Worm (Caenorhabditis elegans): ENCODE results near the gene str-176.

Gene str-176

DNA sequence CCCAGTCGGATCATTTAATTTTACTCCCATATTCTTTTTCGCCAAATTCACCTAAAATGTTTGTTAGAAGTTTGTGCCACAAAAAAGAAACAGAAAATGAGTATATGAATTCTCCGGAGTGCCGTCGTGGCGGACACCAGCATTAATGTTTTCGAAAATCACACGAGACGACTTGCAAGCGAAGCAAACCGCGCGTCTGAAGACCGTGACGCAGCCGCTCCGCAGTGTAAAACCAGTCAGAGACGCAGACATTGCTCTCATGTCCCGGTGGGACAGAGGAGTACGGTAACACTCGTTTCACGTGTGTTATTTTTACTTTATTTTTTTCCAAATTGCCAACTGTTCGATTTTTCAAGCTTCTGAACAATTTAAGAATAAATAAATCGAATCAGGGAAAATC is 30.9 kb downstream of the str-176 start, which contains the start of the genes T26A8.4 and pdtf-1:
Gene T26A8.4, minus strand, starts transcription at position 185 of the 400 bp plus-strand sequence.
Gene pdtf-1, plus strand, starts transcription at position 330 of the 400 bp plus-strand sequence.
- TF ChIP-seq nhr-237 (tag; optimal IDR thresholded peaks at IDR 0.05) = peak; percentile 45
- peak; percentile 91 for TF ChIP-seq fos-1 (tag; optimal IDR thresholded peaks at IDR 0.05)
- no peak for TF ChIP-seq nhr-11 (tag; optimal IDR thresholded peaks at IDR 0.05)
- TF ChIP-seq ama-1 (optimal IDR thresholded peaks at IDR 0.05) = peak; percentile 91
- TF ChIP-seq elt-3 (tag; optimal IDR thresholded peaks at IDR 0.05) = no peak
- TF ChIP-seq ztf-11 (tag; optimal IDR thresholded peaks at IDR 0.05) = no peak
- peak; percentile 42 for TF ChIP-seq R02D3.7 (tag; optimal IDR thresholded peaks at IDR 0.05)
- peak; percentile 83 for TF ChIP-seq Y55F3AM.14 (GFP tag; optimal IDR thresholded peaks at IDR 0.05)
- TF ChIP-seq sma-3 (GFP tag; optimal IDR thresholded peaks at IDR 0.05) = peak; percentile 94
- TF ChIP-seq dmd-4 (tag; optimal IDR thresholded peaks at IDR 0.05) = no peak
- peak; percentile 96 for TF ChIP-seq nhr-25 (tag; optimal IDR thresholded peaks at IDR 0.05)
- peak; percentile 39 for TF ChIP-seq nhr-77 (tag; optimal IDR thresholded peaks at IDR 0.05)
- no peak for TF ChIP-seq skn-1 (tag; optimal IDR thresholded peaks at IDR 0.05)
- TF ChIP-seq lsy-2 (tag; optimal IDR thresholded peaks at IDR 0.05) = peak; percentile 98 to 100
- peak; percentile 96 for TF ChIP-seq nhr-21 (tag; optimal IDR thresholded peaks at IDR 0.05)
- TF ChIP-seq lin-11 (tag; optimal IDR thresholded peaks at IDR 0.05) = peak; percentile 98
- no peak for TF ChIP-seq aly-2 (tag; optimal IDR thresholded peaks at IDR 0.05)
- TF ChIP-seq C34F6.9 (tag; optimal IDR thresholded peaks at IDR 0.05) = peak; percentile 98
- TF ChIP-seq nhr-23 (tag; optimal IDR thresholded peaks at IDR 0.05) = no peak
- TF ChIP-seq nhr-6 (tag; optimal IDR thresholded peaks at IDR 0.05) = peak; percentile 89
- TF ChIP-seq alr-1 (tag; optimal IDR thresholded peaks at IDR 0.05) = no peak
- TF ChIP-seq ceh-82 (tag; optimal IDR thresholded peaks at IDR 0.05) = peak; percentile 90
- TF ChIP-seq crh-2 (tag; optimal IDR thresholded peaks at IDR 0.05) = peak; percentile 97
- peak; percentile 88 for TF ChIP-seq gmeb-1 (tag; optimal IDR thresholded peaks at IDR 0.05)
- TF ChIP-seq ztf-4 (tag; optimal IDR thresholded peaks at IDR 0.05) = peak; percentile 93
- TF ChIP-seq ztf-1 (GFP tag; conservative IDR thresholded peaks at IDR 0.05) = no peak
- TF ChIP-seq mab-5 (tag; optimal IDR thresholded peaks at IDR 0.05) = peak; percentile 82
- peak; percentile 87 for TF ChIP-seq ceh-16 (tag; optimal IDR thresholded peaks at IDR 0.05)
- peak; percentile 65 for TF ChIP-seq lin-39 (tag; optimal IDR thresholded peaks at IDR 0.05)
- TF ChIP-seq snpc-4 (tag; optimal IDR thresholded peaks at IDR 0.05) = peak; percentile 94
- peak; percentile 96 for TF ChIP-seq sem-4 (tag; optimal IDR thresholded peaks at IDR 0.05)
- no peak for TF ChIP-seq elt-1 (tag; optimal IDR thresholded peaks at IDR 0.05)
- TF ChIP-seq mbf-1 (tag; optimal IDR thresholded peaks at IDR 0.05) = no peak
- TF ChIP-seq unc-55 (GFP tag; optimal IDR thresholded peaks at IDR 0.05) = peak; percentile 99
- peak; percentile 87 for TF ChIP-seq zag-1 (tag; optimal IDR thresholded peaks at IDR 0.05)
- no peak for TF ChIP-seq nhr-12 (tag; optimal IDR thresholded peaks at IDR 0.05)
- no peak for TF ChIP-seq unc-39 (tag; optimal IDR thresholded peaks at IDR 0.05)
- TF ChIP-seq egl-27 (tag; optimal IDR thresholded peaks at IDR 0.05) = peak; percentile 80
- TF ChIP-seq nhr-10 (tag; optimal IDR thresholded peaks at IDR 0.05) = peak; percentile 71
- peak; percentile 43 for TF ChIP-seq unc-62 (GFP tag; optimal IDR thresholded peaks at IDR 0.05)
- TF ChIP-seq mdl-1 (tag; optimal IDR thresholded peaks at IDR 0.05) = peak; percentile 81 to 94
- TF ChIP-seq sma-9 (GFP tag; optimal IDR thresholded peaks at IDR 0.05) = peak; percentile 93
- TF ChIP-seq sma-9 (tag; optimal IDR thresholded peaks at IDR 0.05) = no peak
- peak; percentile 96 for TF ChIP-seq nhr-129 (tag; optimal IDR thresholded peaks at IDR 0.05)
- TF ChIP-seq F13H6.1 (tag; optimal IDR thresholded peaks at IDR 0.05) = peak; percentile 88
- TF ChIP-seq lin-13 (GFP tag; optimal IDR thresholded peaks at IDR 0.05) = peak; percentile 95
- peak; percentile 87 for TF ChIP-seq ZK546.5 (tag; optimal IDR thresholded peaks at IDR 0.05)
- TF ChIP-seq peb-1 (tag; optimal IDR thresholded peaks at IDR 0.05) = no peak
- peak; percentile 79 for TF ChIP-seq blmp-1 (tag; optimal IDR thresholded peaks at IDR 0.05; ENCODE audit: insufficient read depth)

All from whole organism, L2 larva.